Fruit fly (Drosophila melanogaster): ENCODE results near the gene mRpS18C.

Gene mRpS18C

DNA sequence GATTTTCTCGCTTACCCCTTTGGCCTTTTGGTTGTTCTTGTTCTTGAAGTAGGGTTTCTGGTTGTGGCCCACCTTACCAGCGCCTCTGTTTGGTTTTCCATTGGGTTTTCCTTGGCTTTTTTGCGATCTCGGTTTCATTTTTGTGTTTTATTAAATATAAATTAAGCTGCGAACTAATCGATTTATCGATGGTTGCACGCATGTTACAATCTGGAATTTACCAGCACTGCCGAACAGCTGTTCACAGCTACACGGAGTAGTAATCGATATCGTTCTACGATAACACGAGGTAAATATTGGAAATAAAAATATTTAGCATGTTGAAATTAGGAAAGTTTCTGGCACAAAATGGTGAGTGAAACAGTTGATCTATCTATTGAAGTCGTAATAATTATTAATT, at the start of gene mRpS18C, which contains the start of gene CG15535:
TSS of gene mRpS18C (plus strand) at position 280 of the 400 bp plus-strand sequence.
TSS of gene CG15535 (minus strand) at position 235 of the 400 bp plus-strand sequence.
- TF ChIP-seq Rel (GFP tag; optimal IDR thresholded peaks at IDR 0.05) (no peak), Rel (tag; optimal IDR thresholded peaks at IDR 0.05) (peak; percentile 9), sage (GFP tag; optimal IDR thresholded peaks at IDR 0.05) (peak; percentile 50), OdsH (GFP tag; optimal IDR thresholded peaks at IDR 0.05) (no peak), rgr (GFP tag; optimal IDR thresholded peaks at IDR 0.05) (peak; percentile 44), fru (GFP tag; optimal IDR thresholded peaks at IDR 0.05) (no peak), Jra (GFP tag; optimal IDR thresholded peaks at IDR 0.05) (no peak)

DNA sequence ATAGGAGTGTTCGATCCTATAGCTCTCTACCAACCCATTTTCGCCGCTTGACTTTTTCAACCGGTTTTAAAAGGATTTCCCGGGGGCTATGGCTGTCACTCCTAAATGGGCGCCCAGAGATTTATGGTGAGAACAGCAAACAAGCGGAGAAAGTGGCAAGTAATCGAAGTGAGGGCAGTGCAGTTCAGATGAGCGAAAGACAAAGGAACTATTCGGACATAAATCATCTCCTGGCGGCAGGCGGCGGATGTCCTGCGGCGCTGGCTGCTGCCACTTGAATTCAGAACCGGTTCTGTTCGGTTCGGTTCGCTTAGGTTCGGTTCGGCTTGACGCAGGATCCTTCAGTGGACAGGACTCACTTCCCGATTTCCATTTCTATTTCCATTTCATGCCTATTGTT, 40.6 kb upstream of the mRpS18C start:
- TF ChIP-seq Hr83 (GFP tag; optimal IDR thresholded peaks at IDR 0.05; ENCODE audit: poor library complexity, severe bottlenecking) = no peak
- no peak for TF ChIP-seq dl (GFP tag; optimal IDR thresholded peaks at IDR 0.05; ENCODE audit: insufficient read depth in 1 of 2, partially characterized antibody in 2 of 2)

DNA sequence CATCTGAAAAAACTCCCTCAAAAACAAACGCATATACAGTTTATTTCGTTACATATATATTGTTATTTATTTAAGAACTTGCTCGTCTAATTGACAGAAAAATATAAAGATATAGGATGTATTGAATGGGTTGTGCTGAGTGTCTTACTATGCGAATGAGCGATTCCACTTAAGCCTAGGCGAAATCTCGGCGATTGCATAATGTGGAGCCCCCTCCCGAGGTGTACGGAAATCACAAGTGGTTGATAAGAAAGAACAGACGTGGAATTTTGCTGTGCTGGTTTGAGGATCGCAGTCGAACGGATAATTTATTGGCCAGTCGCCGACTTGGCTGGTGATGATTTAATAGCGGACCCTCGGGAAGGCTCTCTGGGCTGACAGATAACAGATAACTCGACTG, 38.2 kb upstream of the mRpS18C start:
- TF ChIP-seq Abd-B (GFP tag; optimal IDR thresholded peaks at IDR 0.05) (no peak), Rel (GFP tag; optimal IDR thresholded peaks at IDR 0.05) (no peak), Rel (tag; optimal IDR thresholded peaks at IDR 0.05) (peak; percentile 51)

DNA sequence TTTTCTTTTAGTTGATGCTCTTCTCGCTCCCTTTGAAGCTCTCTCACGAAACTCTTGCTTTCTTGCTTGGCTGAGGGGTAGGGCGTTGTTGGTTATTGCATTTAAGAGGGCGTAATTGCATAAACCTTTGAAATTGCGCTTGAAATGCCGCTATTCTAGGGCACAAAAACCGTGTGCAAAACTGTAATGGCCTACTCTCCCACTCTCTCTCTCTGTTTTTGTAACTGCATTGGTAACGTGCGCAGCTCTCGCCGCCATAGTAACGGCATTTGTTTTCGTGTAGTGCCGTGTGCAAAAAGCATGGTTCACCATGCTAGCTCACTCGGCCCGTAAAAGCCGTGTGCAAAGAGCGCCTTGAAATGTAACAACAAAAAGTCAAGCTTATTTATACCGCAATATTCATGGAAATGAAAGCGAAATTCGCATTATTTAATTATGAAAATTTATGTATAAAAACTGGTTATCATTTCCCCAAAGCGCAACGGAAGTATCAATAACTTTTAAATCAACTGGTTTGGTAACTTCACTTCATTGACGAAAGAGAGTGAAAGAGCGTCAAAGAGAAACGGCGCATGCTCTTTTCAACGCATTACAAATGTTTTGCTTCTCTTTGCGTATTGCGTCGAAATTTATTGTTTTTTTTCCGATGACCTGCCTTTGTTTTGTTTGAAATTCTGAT, 36.9 kb upstream of the mRpS18C start:
- peak; percentile 8 for TF ChIP-seq fru (GFP tag; optimal IDR thresholded peaks at IDR 0.05)
- TF ChIP-seq Vsx2 (GFP tag; optimal IDR thresholded peaks at IDR 0.05; ENCODE audit: partially characterized antibody) = peak; percentile 98
- TF ChIP-seq Jra (GFP tag; optimal IDR thresholded peaks at IDR 0.05) = peak; percentile 8
- no peak for TF ChIP-seq Hnf4 (GFP tag; optimal IDR thresholded peaks at IDR 0.05)
- peak; percentile 49 for TF ChIP-seq Rel (GFP tag; optimal IDR thresholded peaks at IDR 0.05)
- TF ChIP-seq Rel (tag; optimal IDR thresholded peaks at IDR 0.05) = no peak
- TF ChIP-seq sage (GFP tag; optimal IDR thresholded peaks at IDR 0.05) = peak; percentile 69
- no peak for TF ChIP-seq Sp1 (GFP tag; optimal IDR thresholded peaks at IDR 0.05)
- TF ChIP-seq CrebA (GFP tag; optimal IDR thresholded peaks at IDR 0.05; ENCODE audit: borderline replicate concordance) = peak; percentile 72
- peak; percentile 98 for TF ChIP-seq Dif (GFP tag; optimal IDR thresholded peaks at IDR 0.05; ENCODE audit: partially characterized antibody)
- peak; percentile 93 to 98 for TF ChIP-seq dl (GFP tag; optimal IDR thresholded peaks at IDR 0.05; ENCODE audit: insufficient read depth in 1 of 2, partially characterized antibody in 2 of 2)
- peak; percentile 40 for TF ChIP-seq OdsH (GFP tag; optimal IDR thresholded peaks at IDR 0.05)

DNA sequence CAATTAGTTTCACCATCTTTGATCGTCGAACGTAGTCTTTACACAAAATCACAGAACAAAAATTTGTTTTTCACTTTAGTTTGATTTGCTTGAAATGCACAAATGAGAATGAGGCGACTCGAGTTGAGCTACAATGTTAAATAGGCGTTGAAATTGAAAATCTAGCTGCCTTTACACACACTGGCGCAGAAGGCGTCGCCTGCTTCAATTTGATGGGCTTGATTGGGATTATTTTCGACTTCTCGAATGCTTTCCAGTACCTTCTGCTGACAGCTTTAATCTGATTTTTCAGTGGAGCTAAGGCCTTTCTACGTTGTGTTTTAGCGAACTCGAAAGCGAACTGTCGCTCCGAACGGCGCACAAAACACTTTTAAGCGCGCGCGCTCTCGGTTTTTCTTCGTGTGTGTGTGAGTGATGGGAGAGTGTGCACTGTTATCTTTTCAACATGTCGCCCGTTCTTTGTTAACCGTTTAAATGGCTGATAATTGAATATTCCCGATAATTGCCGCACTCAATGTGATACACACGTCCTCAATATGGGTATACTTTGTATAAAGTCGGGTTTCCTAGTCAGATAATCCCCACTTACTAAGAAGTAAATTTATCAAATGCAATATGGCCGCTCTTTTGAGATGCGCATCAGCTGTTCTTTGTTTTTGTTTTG, 36.1 kb upstream of the mRpS18C start, which contains the start of the genes Fer2LCH and Fer1HCH:
TSS of gene Fer2LCH (plus strand) at position 290 of the 664 bp plus-strand sequence.
TSS of gene Fer1HCH (minus strand) at position 664 of the 664 bp plus-strand sequence.
- TF ChIP-seq OdsH (GFP tag; optimal IDR thresholded peaks at IDR 0.05) = no peak
- TF ChIP-seq tai (GFP tag; optimal IDR thresholded peaks at IDR 0.05) = no peak
- TF ChIP-seq CrebA (GFP tag; optimal IDR thresholded peaks at IDR 0.05; ENCODE audit: borderline replicate concordance) = no peak
- TF ChIP-seq pan (optimal IDR thresholded peaks at IDR 0.05) = no peak
- no peak for TF ChIP-seq sv (GFP tag; optimal IDR thresholded peaks at IDR 0.05)
- TF ChIP-seq dsf (GFP tag; optimal IDR thresholded peaks at IDR 0.05; ENCODE audit: borderline replicate concordance) = no peak
- TF ChIP-seq dl (GFP tag; optimal IDR thresholded peaks at IDR 0.05; ENCODE audit: insufficient read depth in 1 of 2, partially characterized antibody in 2 of 2) = peak; percentile 44 to 71
- TF ChIP-seq lola (GFP tag; optimal IDR thresholded peaks at IDR 0.05) = no peak
- peak; percentile 72 for TF ChIP-seq Vsx2 (GFP tag; optimal IDR thresholded peaks at IDR 0.05; ENCODE audit: partially characterized antibody)
- no peak for TF ChIP-seq Rel (GFP tag; optimal IDR thresholded peaks at IDR 0.05)
- peak; percentile 74 for TF ChIP-seq Rel (tag; optimal IDR thresholded peaks at IDR 0.05)
- TF ChIP-seq GATAd (GFP tag; optimal IDR thresholded peaks at IDR 0.05) = no peak
- TF ChIP-seq Dif (GFP tag; optimal IDR thresholded peaks at IDR 0.05; ENCODE audit: partially characterized antibody) = peak; percentile 79
- no peak for TF ChIP-seq N (GFP tag; optimal IDR thresholded peaks at IDR 0.05)
- TF ChIP-seq Hr83 (GFP tag; optimal IDR thresholded peaks at IDR 0.05; ENCODE audit: poor library complexity, severe bottlenecking) = peak; percentile 60
- TF ChIP-seq Mio (GFP tag; optimal IDR thresholded peaks at IDR 0.05) = no peak
- no peak for TF ChIP-seq Myc (optimal IDR thresholded peaks at IDR 0.05)
- TF ChIP-seq Hr78 (GFP tag; optimal IDR thresholded peaks at IDR 0.05) = no peak

All from whole organism, wandering third instar larva.